Worm (Caenorhabditis elegans): ENCODE results near the gene trk-1.

Gene trk-1

ce11 chrX:8944078-8944477 lies 6.7 kb downstream of the trk-1 start:
- TF ChIP-seq cog-1 (tag; optimal IDR thresholded peaks at IDR 0.05) (no peak), ref-1 (GFP tag; conservative IDR thresholded peaks at IDR 0.05) (peak; percentile 66), klf-2 (GFP tag; conservative IDR thresholded peaks at IDR 0.05) (no peak), ztf-23 (GFP tag; IDR thresholded peaks at IDR 0.05) (peak; percentile 69; the same call in 1 of the 2 replicates), tab-1 (GFP tag; IDR thresholded peaks at IDR 0.05) (peak; percentile 67; the same call in 1 of the 2 replicates), ztf-29 (GFP tag; IDR thresholded peaks at IDR 0.05) (peak; percentile 63), flt-1 (GFP tag; IDR thresholded peaks at IDR 0.05) (no peak; the same call in 1 of the 2 replicates), T22C8.4 (GFP tag; IDR thresholded peaks at IDR 0.05) (0 out of 2 replicates have a peak, but pooled peaks have one; percentile 9), med-1 (GFP tag; optimal IDR thresholded peaks at IDR 0.05; ENCODE audit: insufficient read depth) (no peak)

- TF ChIP-seq ref-1 (GFP tag; conservative IDR thresholded peaks at IDR 0.05) = no peak
- TF ChIP-seq klf-2 (GFP tag; conservative IDR thresholded peaks at IDR 0.05) = no peak
- no peak for TF ChIP-seq ztf-29 (GFP tag; IDR thresholded peaks at IDR 0.05)
- TF ChIP-seq flt-1 (GFP tag; IDR thresholded peaks at IDR 0.05) = no peak
- TF ChIP-seq cog-1 (tag; optimal IDR thresholded peaks at IDR 0.05) = no peak
- no peak for TF ChIP-seq ztf-23 (GFP tag; IDR thresholded peaks at IDR 0.05)
Measured at ce11 chrX:8940059-8940458, 10.7 kb downstream of the trk-1 start, which contains the start of gene dylt-2. Gene dylt-2, minus strand, starts transcription at chrX:8940159.

ce11 chrX:8939389-8939788 lies 11.4 kb downstream of the trk-1 start:
- TF ChIP-seq klf-2 (GFP tag; conservative IDR thresholded peaks at IDR 0.05) (no peak), flt-1 (GFP tag; IDR thresholded peaks at IDR 0.05) (no peak), med-1 (GFP tag; optimal IDR thresholded peaks at IDR 0.05; ENCODE audit: insufficient read depth) (no peak), ztf-29 (GFP tag; IDR thresholded peaks at IDR 0.05) (no peak), ztf-23 (GFP tag; IDR thresholded peaks at IDR 0.05) (no peak), tab-1 (GFP tag; IDR thresholded peaks at IDR 0.05) (no peak), cog-1 (tag; optimal IDR thresholded peaks at IDR 0.05) (no peak), ref-1 (GFP tag; conservative IDR thresholded peaks at IDR 0.05) (no peak), T22C8.4 (GFP tag; IDR thresholded peaks at IDR 0.05) (no peak)

- TF ChIP-seq med-1 (GFP tag; optimal IDR thresholded peaks at IDR 0.05; ENCODE audit: insufficient read depth) (no peak), ztf-29 (GFP tag; IDR thresholded peaks at IDR 0.05) (no peak), ref-1 (GFP tag; conservative IDR thresholded peaks at IDR 0.05) (no peak), cog-1 (tag; optimal IDR thresholded peaks at IDR 0.05) (no peak), klf-2 (GFP tag; conservative IDR thresholded peaks at IDR 0.05) (no peak), tab-1 (GFP tag; IDR thresholded peaks at IDR 0.05) (no peak), flt-1 (GFP tag; IDR thresholded peaks at IDR 0.05) (no peak), ztf-23 (GFP tag; IDR thresholded peaks at IDR 0.05) (no peak), T22C8.4 (GFP tag; IDR thresholded peaks at IDR 0.05) (no peak)
Measured at ce11 chrX:8934988-8935387, 15.8 kb downstream of the trk-1 start.

ce11 chrX:8934246-8934645 lies 16.5 kb downstream of the trk-1 start:
- no peak for TF ChIP-seq ztf-29 (GFP tag; IDR thresholded peaks at IDR 0.05)
- no peak for TF ChIP-seq T22C8.4 (GFP tag; IDR thresholded peaks at IDR 0.05)
- no peak for TF ChIP-seq klf-2 (GFP tag; conservative IDR thresholded peaks at IDR 0.05)
- TF ChIP-seq tab-1 (GFP tag; IDR thresholded peaks at IDR 0.05) = no peak
- no peak for TF ChIP-seq ztf-23 (GFP tag; IDR thresholded peaks at IDR 0.05)
- no peak for TF ChIP-seq ref-1 (GFP tag; conservative IDR thresholded peaks at IDR 0.05)
- TF ChIP-seq cog-1 (tag; optimal IDR thresholded peaks at IDR 0.05) = no peak
- TF ChIP-seq med-1 (GFP tag; optimal IDR thresholded peaks at IDR 0.05; ENCODE audit: insufficient read depth) = no peak
- TF ChIP-seq flt-1 (GFP tag; IDR thresholded peaks at IDR 0.05) = no peak

ce11 chrX:8933508-8933907 lies 17.3 kb downstream of the trk-1 start:
- no peak for TF ChIP-seq ztf-29 (GFP tag; IDR thresholded peaks at IDR 0.05)
- no peak for TF ChIP-seq med-1 (GFP tag; optimal IDR thresholded peaks at IDR 0.05; ENCODE audit: insufficient read depth)
- TF ChIP-seq flt-1 (GFP tag; IDR thresholded peaks at IDR 0.05) = no peak
- no peak for TF ChIP-seq ref-1 (GFP tag; conservative IDR thresholded peaks at IDR 0.05)
- no peak for TF ChIP-seq ztf-23 (GFP tag; IDR thresholded peaks at IDR 0.05)
- no peak for TF ChIP-seq klf-2 (GFP tag; conservative IDR thresholded peaks at IDR 0.05)
- no peak for TF ChIP-seq tab-1 (GFP tag; IDR thresholded peaks at IDR 0.05)
- no peak for TF ChIP-seq cog-1 (tag; optimal IDR thresholded peaks at IDR 0.05)
- TF ChIP-seq T22C8.4 (GFP tag; IDR thresholded peaks at IDR 0.05) = no peak

ce11 chrX:8932387-8932786 lies 18.4 kb downstream of the trk-1 start:
- TF ChIP-seq klf-2 (GFP tag; conservative IDR thresholded peaks at IDR 0.05) = no peak
- TF ChIP-seq cog-1 (tag; optimal IDR thresholded peaks at IDR 0.05) = no peak
- TF ChIP-seq ztf-23 (GFP tag; IDR thresholded peaks at IDR 0.05) = no peak
- TF ChIP-seq flt-1 (GFP tag; IDR thresholded peaks at IDR 0.05) = no peak

ce11 chrX:8931647-8932046 lies 19.1 kb downstream of the trk-1 start:
- TF ChIP-seq klf-2 (GFP tag; conservative IDR thresholded peaks at IDR 0.05) = no peak
- TF ChIP-seq flt-1 (GFP tag; IDR thresholded peaks at IDR 0.05) = no peak
- TF ChIP-seq T22C8.4 (GFP tag; IDR thresholded peaks at IDR 0.05) = no peak

ce11 chrX:8930879-8931278 lies 19.9 kb downstream of the trk-1 start, which contains the start of gene acs-22:
Gene acs-22, plus strand, starts transcription at chrX:8931179.
- TF ChIP-seq med-1 (GFP tag; optimal IDR thresholded peaks at IDR 0.05; ENCODE audit: insufficient read depth) (no peak), flt-1 (GFP tag; IDR thresholded peaks at IDR 0.05) (no peak), klf-2 (GFP tag; conservative IDR thresholded peaks at IDR 0.05) (no peak), ref-1 (GFP tag; conservative IDR thresholded peaks at IDR 0.05) (no peak), tab-1 (GFP tag; IDR thresholded peaks at IDR 0.05) (no peak), ztf-23 (GFP tag; IDR thresholded peaks at IDR 0.05) (no peak), cog-1 (tag; optimal IDR thresholded peaks at IDR 0.05) (no peak), ztf-29 (GFP tag; IDR thresholded peaks at IDR 0.05) (no peak), T22C8.4 (GFP tag; IDR thresholded peaks at IDR 0.05) (no peak)

- TF ChIP-seq flt-1 (GFP tag; IDR thresholded peaks at IDR 0.05) (no peak), tab-1 (GFP tag; IDR thresholded peaks at IDR 0.05) (no peak), med-1 (GFP tag; optimal IDR thresholded peaks at IDR 0.05; ENCODE audit: insufficient read depth) (no peak), T22C8.4 (GFP tag; IDR thresholded peaks at IDR 0.05) (no peak), ztf-23 (GFP tag; IDR thresholded peaks at IDR 0.05) (no peak), ref-1 (GFP tag; conservative IDR thresholded peaks at IDR 0.05) (no peak), klf-2 (GFP tag; conservative IDR thresholded peaks at IDR 0.05) (no peak), ztf-29 (GFP tag; IDR thresholded peaks at IDR 0.05) (no peak), cog-1 (tag; optimal IDR thresholded peaks at IDR 0.05) (no peak)
Measured at ce11 chrX:8929688-8930087, 21.1 kb downstream of the trk-1 start.

Measured in whole organism, midembryonic.